Worm (Caenorhabditis elegans) whole organism, L2 larva: Measurements from ENCODE around the gene fut-5.

Source experiments
- R02D3.7 ChIP-seq: fragments of 150-350 bp; optimal IDR thresholded peaks from 2 replicates; lab custom pipeline; 2014; ENCODE audit warnings: missing biosample characterization, missing genetic modification characterization
- elt-1 ChIP-seq: fragments of 150-350 bp; optimal IDR thresholded peaks from 2 replicates; lab custom pipeline; 2014; ENCODE audit warnings: missing biosample characterization, missing genetic modification characterization
- unc-39 ChIP-seq: fragments of 150-350 bp; optimal IDR thresholded peaks from 2 replicates; lab custom pipeline; 2014; ENCODE audit warnings: missing biosample characterization, missing genetic modification characterization

DNA sequence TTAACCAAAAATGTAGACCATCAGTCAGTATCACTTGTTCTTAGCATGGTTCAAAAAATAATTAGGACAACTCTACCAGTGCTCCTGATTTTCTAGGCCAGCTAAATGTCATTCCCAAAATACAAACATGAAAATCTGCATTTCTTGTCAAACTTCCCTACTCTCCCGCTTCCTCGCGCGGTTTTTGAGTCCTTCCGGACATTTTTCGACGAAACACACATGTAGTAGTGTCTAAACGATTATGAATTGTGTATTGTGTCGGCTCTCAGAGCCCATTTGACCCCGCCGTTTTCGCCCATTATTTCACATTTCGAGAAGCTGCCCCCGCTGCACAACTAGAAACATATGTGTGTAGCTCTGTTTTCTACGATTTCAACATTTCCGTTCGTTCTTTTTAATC lies 40.9 kb downstream of the fut-5 start, which contains the start of gene F35D11.1:
- TF ChIP-seq elt-1 (no peak), R02D3.7 (tag; lab: Kevin White, UChicago) (no peak), unc-39 (tag; lab: Kevin White, UChicago) (no peak)
